In the genomic region with DNA sequence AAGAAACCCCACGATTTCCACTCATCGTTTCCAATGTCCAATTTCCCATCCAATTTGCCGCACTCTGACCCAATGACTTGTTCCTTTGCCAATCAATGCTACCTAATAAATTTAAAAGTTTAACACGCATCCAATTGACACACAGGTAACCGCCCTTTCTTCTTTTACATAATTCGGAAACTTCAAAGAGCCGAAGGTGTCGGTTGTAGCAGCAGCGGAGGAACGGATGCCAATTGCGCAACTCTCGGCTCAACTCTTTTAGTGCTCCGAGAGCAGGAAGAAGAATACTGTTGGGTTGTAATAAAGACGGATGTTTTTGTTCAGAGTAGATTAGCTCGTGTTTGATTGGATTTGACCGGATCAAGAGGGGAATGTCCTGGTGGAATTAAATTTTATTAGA, we compare ENCODE assay signal across 3 worm cellular contexts.
TF ChIP-seq lines count a peak whose summit lies in the region.

No protein-coding gene starts in this region.

TF ChIP-seq in whole organism, L4 larva, 104 proteins besides CTCF, POLR2A, EP300 and RAD21:
- TF ChIP-seq nhr-77 (tag; optimal IDR thresholded peaks at IDR 0.05; lab: Kevin White, UChicago): no peak
- TF ChIP-seq aha-1 (tag; lab: Kevin White, UChicago): peak; percentile 14
- no peak for TF ChIP-seq F26F4.8 (GFP tag; conservative IDR thresholded peaks at IDR 0.05; lab: Robert Waterston, UW)
- no peak for TF ChIP-seq T20F7.1 (GFP tag; optimal IDR thresholded peaks at IDR 0.05; lab: Kevin White, UChicago)
- no peak for TF ChIP-seq lin-38 (GFP tag; IDR thresholded peaks at IDR 0.05; lab: Robert Waterston, UW)
- peak in 1 of 2 experiments; percentile 11 for TF ChIP-seq unc-62 (GFP tag; optimal IDR thresholded peaks at IDR 0.05 in 1 of 2; lab: Kevin White, UChicago)
- TF ChIP-seq unc-62 (tag; optimal IDR thresholded peaks at IDR 0.05; lab: Kevin White, UChicago): no peak
- TF ChIP-seq skn-1 (tag; optimal IDR thresholded peaks at IDR 0.05; lab: Kevin White, UChicago): no peak
- no peak for TF ChIP-seq zip-11 (GFP tag; IDR thresholded peaks at IDR 0.05; lab: Robert Waterston, UW)
- TF ChIP-seq arid-1 (GFP tag; conservative IDR thresholded peaks at IDR 0.05; lab: Robert Waterston, UW): no peak

TF ChIP-seq in whole organism, early embryonic, 17 proteins besides CTCF, POLR2A, EP300 and RAD21:
- TF ChIP-seq hmg-4 (GFP tag; optimal IDR thresholded peaks at IDR 0.05; lab: Kevin White, UChicago): peak; percentile 40
- no peak for TF ChIP-seq ama-1 (optimal IDR thresholded peaks at IDR 0.05; lab: Kevin White, UChicago)

TF ChIP-seq in whole organism, mixed stage, embryonic, 35 proteins besides CTCF, POLR2A, EP300 and RAD21:
- TF ChIP-seq pha-4 (tag; optimal IDR thresholded peaks at IDR 0.05; lab: Kevin White, UChicago) (no peak), lsy-2 (tag; optimal IDR thresholded peaks at IDR 0.05; lab: Kevin White, UChicago) (peak; percentile 14), snpc-4 (tag; optimal IDR thresholded peaks at IDR 0.05; lab: Kevin White, UChicago) (no peak), hlh-1 (tag; optimal IDR thresholded peaks at IDR 0.05; lab: Kevin White, UChicago) (peak; percentile 95)

Comparison
In these comparisons a context has a peak if more than half of its experiments do, and no peak if none do; other contexts are left out.
1. Of the 12 proteins assayed by ChIP-seq in both whole organism, L4 larva and whole organism, mixed stage, embryonic: peak only in whole organism, L4 larva: none; only in whole organism, mixed stage, embryonic: lsy-2; in both: none; in neither: 10; mixed calls (peak in some experiments, not most) for 1.